Worm (Caenorhabditis elegans): ENCODE measurements around the gene cyp-13A10.

DNA sequence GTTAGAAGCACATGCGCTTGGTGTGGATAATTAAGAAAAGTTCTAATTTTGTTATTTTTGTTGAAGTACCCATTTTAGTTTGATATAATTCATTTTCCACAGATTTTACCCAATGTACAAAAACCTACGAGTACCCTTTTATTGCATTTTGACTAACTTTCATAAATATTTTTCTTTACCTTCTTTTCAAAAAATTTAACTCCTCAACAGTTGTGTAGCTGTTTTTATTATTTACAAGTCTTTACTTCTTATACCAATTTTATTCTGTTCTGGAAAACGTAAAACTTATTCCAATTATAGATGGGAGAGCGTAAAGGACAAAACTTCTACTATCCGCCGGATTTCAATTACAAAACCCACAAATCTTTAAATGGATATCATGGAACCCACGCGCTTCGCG is 13.5 kb downstream of the cyp-13A10 start, which contains the start of gene ZK1307.9:
- TF ChIP-seq fkh-10 (GFP tag; optimal IDR thresholded peaks at IDR 0.05) (no peak), elt-2 (tag; optimal IDR thresholded peaks at IDR 0.05) (no peak), nhr-28 (tag; optimal IDR thresholded peaks at IDR 0.05) (no peak), nhr-76 (tag; optimal IDR thresholded peaks at IDR 0.05) (no peak), ceh-9 (tag; optimal IDR thresholded peaks at IDR 0.05) (no peak), nhr-43 (tag; optimal IDR thresholded peaks at IDR 0.05; ENCODE audit: poor library complexity, severe bottlenecking) (no peak)

Data from whole organism, L3 larva.